Worm (Caenorhabditis elegans): Measurements from ENCODE around the gene T26H5.4.
A peak's percentile ranks its signal among the peaks of the same experiment; 100 is the strongest.

T26H5.4 gene

DNA sequence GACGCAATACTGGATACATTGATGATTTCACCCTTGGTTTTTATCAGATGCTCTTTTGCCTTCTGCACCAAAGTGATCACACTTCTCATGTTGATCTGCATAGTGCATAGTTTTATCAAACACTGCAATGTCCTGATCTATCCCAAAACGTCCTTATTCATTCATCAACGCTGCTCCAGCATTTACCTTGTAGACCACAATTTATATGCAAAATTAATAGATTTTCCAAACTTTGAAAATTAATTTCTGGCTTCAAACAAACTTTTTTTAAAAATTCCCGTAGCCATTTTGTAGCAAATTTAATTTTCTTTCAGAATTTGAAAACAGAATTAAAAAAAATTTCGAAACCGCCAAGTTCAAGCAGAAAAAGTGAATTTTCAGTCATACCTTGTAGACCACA lies 36.0 kb upstream of the T26H5.4 start, which contains the start of gene C06B8.3:
Gene C06B8.3, minus strand, starts transcription at position 101 of the 400 bp plus-strand sequence.
- TF ChIP-seq C34F6.9 (tag; optimal IDR thresholded peaks at IDR 0.05) (no peak), nhr-23 (tag; optimal IDR thresholded peaks at IDR 0.05) (no peak), nhr-10 (tag; optimal IDR thresholded peaks at IDR 0.05) (no peak), nhr-77 (tag; optimal IDR thresholded peaks at IDR 0.05) (no peak), sma-9 (GFP tag; optimal IDR thresholded peaks at IDR 0.05) (no peak), sma-9 (tag; optimal IDR thresholded peaks at IDR 0.05) (no peak), nhr-6 (tag; optimal IDR thresholded peaks at IDR 0.05) (no peak), mab-5 (tag; optimal IDR thresholded peaks at IDR 0.05) (no peak), fos-1 (tag; optimal IDR thresholded peaks at IDR 0.05) (no peak), unc-55 (GFP tag; optimal IDR thresholded peaks at IDR 0.05) (no peak), ZK546.5 (tag; optimal IDR thresholded peaks at IDR 0.05) (no peak), zag-1 (tag; optimal IDR thresholded peaks at IDR 0.05) (no peak), lsy-2 (tag; optimal IDR thresholded peaks at IDR 0.05) (no peak), alr-1 (tag; optimal IDR thresholded peaks at IDR 0.05) (no peak), F13H6.1 (tag; optimal IDR thresholded peaks at IDR 0.05) (no peak), elt-3 (tag; optimal IDR thresholded peaks at IDR 0.05) (no peak), ama-1 (optimal IDR thresholded peaks at IDR 0.05) (no peak)

DNA sequence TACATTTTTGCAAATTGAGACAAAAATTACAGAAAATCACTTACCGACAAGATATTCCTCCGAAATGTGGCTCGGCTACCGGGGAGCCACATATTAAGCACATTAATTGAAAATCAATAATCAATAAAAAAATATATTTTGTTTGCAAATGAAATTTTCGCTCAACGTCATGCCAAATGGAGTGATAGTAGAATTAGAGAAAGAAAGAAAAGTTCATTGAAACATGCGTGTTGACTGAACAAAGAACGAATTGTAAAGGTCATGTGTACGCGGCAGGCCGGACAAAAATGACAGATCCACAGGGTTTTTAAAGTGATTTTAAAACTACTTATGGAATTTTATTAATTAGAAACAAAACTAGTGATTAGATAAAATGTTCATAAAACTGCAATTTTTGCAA lies 35.1 kb upstream of the T26H5.4 start:
- TF ChIP-seq ceh-16 (tag; optimal IDR thresholded peaks at IDR 0.05) (no peak), fos-1 (tag; optimal IDR thresholded peaks at IDR 0.05) (peak; percentile 15), sma-9 (GFP tag; optimal IDR thresholded peaks at IDR 0.05) (peak; percentile 59), sma-9 (tag; optimal IDR thresholded peaks at IDR 0.05) (no peak)

DNA sequence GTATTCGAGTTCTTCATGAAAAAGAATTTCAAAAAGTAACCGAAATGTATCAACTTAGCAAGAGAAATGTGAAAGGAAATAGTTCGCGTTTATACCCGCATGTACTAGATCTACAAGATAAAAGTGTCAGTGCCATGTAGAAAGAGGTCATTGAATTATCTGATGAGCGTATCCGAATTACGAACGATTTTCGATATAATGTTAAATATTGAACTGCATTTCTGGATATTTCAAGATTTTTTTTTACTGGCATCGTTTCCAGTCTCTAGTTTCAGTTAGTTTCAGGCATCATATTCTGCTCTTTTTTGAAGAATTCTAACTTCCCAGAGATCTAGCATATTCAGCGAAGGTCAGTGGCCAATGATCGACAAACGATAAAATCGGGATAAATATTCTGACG lies 32.9 kb upstream of the T26H5.4 start, which contains the start of gene nhr-150:
Gene nhr-150, minus strand, starts transcription at position 92 of the 400 bp plus-strand sequence.
- TF ChIP-seq ztf-4 (tag; optimal IDR thresholded peaks at IDR 0.05) (no peak), sma-9 (GFP tag; optimal IDR thresholded peaks at IDR 0.05) (peak; percentile 50), sma-9 (tag; optimal IDR thresholded peaks at IDR 0.05) (no peak)

DNA sequence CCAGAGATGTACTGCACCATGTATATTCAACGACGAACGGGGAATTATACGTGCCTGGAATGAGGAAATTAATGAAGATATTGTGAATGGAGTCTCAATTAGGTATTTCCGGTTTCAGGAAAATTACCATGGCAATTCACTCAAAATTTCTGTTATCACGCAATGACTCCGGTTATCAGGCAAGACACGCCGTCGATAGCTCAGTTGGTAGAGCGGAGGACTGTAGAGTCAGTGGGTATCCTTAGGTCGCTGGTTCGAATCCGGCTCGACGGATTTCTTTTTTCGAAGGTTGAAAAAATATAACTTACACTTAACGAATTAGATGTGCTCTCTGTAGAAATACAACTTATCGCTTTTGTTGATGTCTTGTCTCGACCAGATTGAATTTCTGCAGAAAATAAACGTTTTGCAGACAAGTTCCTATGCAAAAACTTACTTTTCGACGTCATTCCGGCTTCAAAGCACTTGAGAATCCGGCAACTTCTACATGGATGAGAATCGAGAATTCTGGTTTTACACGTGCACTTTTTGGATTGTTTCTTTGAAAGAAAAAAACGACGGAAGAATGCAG lies 32.1 kb upstream of the T26H5.4 start:
- no peak for TF ChIP-seq peb-1 (tag; optimal IDR thresholded peaks at IDR 0.05)
- no peak for TF ChIP-seq nhr-10 (tag; optimal IDR thresholded peaks at IDR 0.05)
- TF ChIP-seq elt-1 (tag; optimal IDR thresholded peaks at IDR 0.05): no peak
- no peak for TF ChIP-seq lin-11 (tag; optimal IDR thresholded peaks at IDR 0.05)

DNA sequence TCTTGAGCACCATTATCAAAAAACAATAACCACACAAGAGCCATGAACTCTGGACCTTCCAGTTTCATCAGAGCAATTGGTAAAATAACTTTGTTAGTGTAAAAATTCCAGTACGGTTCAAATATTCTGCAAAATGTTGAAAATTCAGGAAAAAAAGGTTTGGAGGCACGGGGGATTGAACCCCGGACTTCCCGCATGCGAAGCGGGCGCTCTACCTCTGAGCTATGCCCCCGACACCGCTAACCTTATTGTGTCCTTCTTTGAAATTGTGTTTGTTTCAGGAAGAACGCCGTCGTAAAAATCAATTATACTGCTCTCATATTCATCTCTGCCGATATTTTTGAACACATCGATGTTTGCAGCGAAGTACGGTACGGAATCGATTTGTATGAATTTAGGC lies 31.3 kb upstream of the T26H5.4 start:
- TF ChIP-seq nhr-12 (tag; optimal IDR thresholded peaks at IDR 0.05): no peak
- no peak for TF ChIP-seq elt-1 (tag; optimal IDR thresholded peaks at IDR 0.05)

DNA sequence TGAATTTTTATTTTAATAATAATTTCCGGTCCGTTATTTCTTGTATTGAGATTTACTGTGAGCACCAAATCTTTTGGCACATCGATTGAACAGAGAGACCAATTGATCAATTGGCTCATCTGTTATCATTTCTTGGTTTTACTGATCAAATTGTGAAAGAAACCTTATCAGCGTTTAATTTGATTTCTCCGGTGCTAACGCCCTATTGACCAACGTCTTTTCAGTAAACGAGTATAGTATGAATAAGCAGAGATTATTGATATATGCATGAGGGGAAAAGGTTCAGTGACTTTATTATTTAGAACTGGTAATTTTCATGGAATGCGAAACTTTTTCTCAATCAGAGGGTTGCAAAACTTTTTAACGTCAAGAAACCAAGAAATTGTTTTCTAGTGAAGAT lies 30.6 kb upstream of the T26H5.4 start:
- no peak for TF ChIP-seq dmd-4 (tag; optimal IDR thresholded peaks at IDR 0.05)
- TF ChIP-seq sma-9 (GFP tag; optimal IDR thresholded peaks at IDR 0.05): peak; percentile 15
- TF ChIP-seq sma-9 (tag; optimal IDR thresholded peaks at IDR 0.05): no peak
- TF ChIP-seq fos-1 (tag; optimal IDR thresholded peaks at IDR 0.05): peak; percentile 56

DNA sequence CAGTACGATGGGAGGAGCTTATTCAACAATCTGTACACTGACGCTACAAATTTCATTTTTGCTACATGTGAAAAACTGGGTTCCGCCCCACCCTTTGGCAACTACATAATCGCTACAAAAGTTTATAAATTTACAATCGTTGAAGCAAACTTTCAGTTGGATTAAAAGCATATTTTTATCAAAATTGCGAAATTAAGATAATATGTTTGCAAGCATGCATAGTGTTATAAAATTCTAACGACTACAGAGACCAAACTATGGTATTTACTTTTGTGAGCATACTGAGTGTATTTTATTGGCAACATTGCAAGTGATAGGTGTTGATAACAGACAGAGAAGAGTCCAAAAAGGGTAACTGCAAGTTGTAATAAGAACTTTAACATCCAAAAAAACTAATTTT lies 30.1 kb upstream of the T26H5.4 start, which contains the start of gene C06B8.2:
Gene C06B8.2, minus strand, starts transcription at position 153 of the 400 bp plus-strand sequence.
- TF ChIP-seq dmd-4 (tag; optimal IDR thresholded peaks at IDR 0.05) (no peak), unc-55 (GFP tag; optimal IDR thresholded peaks at IDR 0.05) (no peak), blmp-1 (tag; optimal IDR thresholded peaks at IDR 0.05; ENCODE audit: insufficient read depth) (no peak), nhr-12 (tag; optimal IDR thresholded peaks at IDR 0.05) (no peak), snpc-4 (tag; optimal IDR thresholded peaks at IDR 0.05) (no peak), ztf-11 (tag; optimal IDR thresholded peaks at IDR 0.05) (no peak), nhr-237 (tag; optimal IDR thresholded peaks at IDR 0.05) (no peak), unc-39 (tag; optimal IDR thresholded peaks at IDR 0.05) (no peak), lin-13 (GFP tag; optimal IDR thresholded peaks at IDR 0.05) (no peak), crh-2 (tag; optimal IDR thresholded peaks at IDR 0.05) (no peak)
